Worm (Caenorhabditis elegans) whole organism, L3 larva: ENCODE data around the gene C44C1.6.

ENCODE experiments used
- R02D3.7 ChIP-seq: fragments of 150-350 bp; optimal IDR thresholded peaks from 2 replicates; lab custom pipeline; 2014; ENCODE audit warnings: missing biosample characterization, missing genetic modification characterization
- ZK546.5 ChIP-seq: sonication (generic microtip); optimal IDR thresholded peaks from 2 replicates; lab custom pipeline; 2017; ENCODE audit warnings: missing biosample characterization, missing genetic modification characterization
- ceh-82 ChIP-seq: fragments of 150-350 bp; optimal IDR thresholded peaks from 2 replicates; lab custom pipeline; 2014; ENCODE audit warnings: missing biosample characterization, missing genetic modification characterization
- fkh-10 ChIP-seq: sonication (generic microtip); optimal IDR thresholded peaks from 2 replicates; lab custom pipeline; 2017; ENCODE audit warnings: missing biosample characterization, missing genetic modification reagents, missing genetic modification characterization
- fos-1 ChIP-seq: fragments of 150-350 bp; optimal IDR thresholded peaks from 2 replicates; lab custom pipeline; 2014; ENCODE audit warnings: missing biosample characterization, missing genetic modification characterization
- hmg-11 ChIP-seq: sonication (generic microtip); optimal IDR thresholded peaks from 2 replicates; lab custom pipeline; 2016; ENCODE audit warnings: missing genetic modification characterization, missing compliant biosample characterization
- lin-39 ChIP-seq: fragments of 150-350 bp; optimal IDR thresholded peaks from 2 replicates; lab custom pipeline; 2018; ENCODE audit warnings: missing biosample characterization, missing genetic modification reagents, missing genetic modification characterization
- nhr-11 ChIP-seq: fragments of 150-350 bp; optimal IDR thresholded peaks from 2 replicates; lab custom pipeline; 2014; ENCODE audit warnings: missing biosample characterization, missing genetic modification characterization
- nhr-12 ChIP-seq: fragments of 150-350 bp; optimal IDR thresholded peaks from 2 replicates; lab custom pipeline; 2014; ENCODE audit warnings: missing biosample characterization, missing genetic modification characterization
- nhr-28 ChIP-seq: fragments of 150-350 bp; optimal IDR thresholded peaks from 2 replicates; lab custom pipeline; 2014; ENCODE audit warnings: missing biosample characterization, missing genetic modification characterization
- skn-1 ChIP-seq: fragments of 150-350 bp; optimal IDR thresholded peaks from 2 replicates; lab custom pipeline; 2014; ENCODE audit warnings: missing biosample characterization, missing genetic modification characterization
- tbx-2 ChIP-seq: sonication (generic microtip); optimal IDR thresholded peaks from 2 replicates; lab custom pipeline; 2016; ENCODE audit warnings: mild to moderate bottlenecking, missing genetic modification characterization, missing compliant biosample characterization
- unc-62 ChIP-seq: fragments of 150-350 bp; sonication (generic microtip); optimal IDR thresholded peaks from 4 replicates; lab custom pipeline; 2014; ENCODE audit warnings: missing biosample characterization, missing genetic modification reagents, missing genetic modification characterization
- zag-1 ChIP-seq: fragments of 150-350 bp; optimal IDR thresholded peaks from 2 replicates; lab custom pipeline; 2014; ENCODE audit warnings: missing biosample characterization, missing genetic modification characterization

ce11 chrX:936013-936412 is 34.1 kb downstream of the C44C1.6 start:
- TF ChIP-seq lin-39 (tag; lab: Kevin White, UChicago) (no peak), nhr-11 (tag; lab: Kevin White, UChicago) (no peak), skn-1 (no peak), fkh-10 (GFP tag; lab: Kevin White, UChicago) (no peak), ceh-82 (tag; lab: Kevin White, UChicago) (no peak), nhr-12 (tag; lab: Kevin White, UChicago) (no peak), zag-1 (no peak), unc-62 (GFP tag; lab: Kevin White, UChicago) (no peak), R02D3.7 (tag; lab: Kevin White, UChicago) (no peak), ZK546.5 (no peak), fos-1 (no peak), tbx-2 (no peak), nhr-28 (tag; lab: Kevin White, UChicago) (no peak), hmg-11 (tag; lab: Kevin White, UChicago) (no peak)
